Worm (Caenorhabditis elegans) whole organism, late embryonic: ENCODE results near the gene pitr-1.

Source experiments
- C08G9.2 ChIP-seq: sonication (generic microtip); optimal IDR thresholded peaks from 2 replicates; lab custom pipeline; 2016; ENCODE audit warnings: mild to moderate bottlenecking, missing genetic modification characterization, moderate library complexity, missing compliant biosample characterization
- C38D4.7 ChIP-seq: fragments of 200-800 bp; sonication (Bioruptor generic); optimal IDR thresholded peaks from 2 replicates; lab custom pipeline; 2018; ENCODE audit warnings: mild to moderate bottlenecking, missing genetic modification characterization, moderate library complexity, missing compliant biosample characterization
- F13H6.1 ChIP-seq: sonication (generic microtip); optimal IDR thresholded peaks from 2 replicates; lab custom pipeline; 2016; ENCODE audit warnings: missing genetic modification characterization, missing compliant biosample characterization
- K02D7.2 ChIP-seq: sonication (generic microtip); optimal IDR thresholded peaks from 2 replicates; lab custom pipeline; 2017; ENCODE audit warnings: mild to moderate bottlenecking, missing genetic modification characterization, missing compliant biosample characterization
- K09A11.1 ChIP-seq: sonication (generic microtip); optimal IDR thresholded peaks from 2 replicates; lab custom pipeline; 2017; ENCODE audit warnings: antibody characterized with exemption, mild to moderate bottlenecking, missing genetic modification characterization, missing compliant biosample characterization; ENCODE audit not compliant: insufficient read depth
- T23F11.4 ChIP-seq: fragments of 200-800 bp; sonication (Bioruptor generic); optimal IDR thresholded peaks from 2 replicates; lab custom pipeline; 2018; ENCODE audit warnings: mild to moderate bottlenecking, missing genetic modification characterization, missing compliant biosample characterization
- ahr-1 ChIP-seq: sonication (generic microtip); optimal IDR thresholded peaks from 2 replicates; lab custom pipeline; 2016; ENCODE audit warnings: missing genetic modification characterization, missing compliant biosample characterization
- ceh-14 ChIP-seq: sonication (generic microtip); optimal IDR thresholded peaks from 2 replicates; lab custom pipeline; 2016; ENCODE audit warnings: missing genotype, missing genetic modification characterization, missing compliant biosample characterization
- ceh-18 ChIP-seq: sonication (generic microtip); optimal IDR thresholded peaks from 2 replicates; lab custom pipeline; 2016; ENCODE audit warnings: missing genetic modification characterization, missing compliant biosample characterization
- ceh-22 ChIP-seq: sonication (generic microtip); optimal IDR thresholded peaks from 2 replicates; lab custom pipeline; 2017; ENCODE audit warnings: missing biosample characterization, missing genetic modification characterization
- ceh-30 ChIP-seq: fragments of 150-350 bp; optimal IDR thresholded peaks from 2 replicates; lab custom pipeline; 2014; ENCODE audit warnings: missing biosample characterization, missing genetic modification characterization
- ceh-31 ChIP-seq: sonication (generic microtip); optimal IDR thresholded peaks from 2 replicates; lab custom pipeline; 2016; ENCODE audit warnings: missing genetic modification characterization, missing compliant biosample characterization
- ceh-48 ChIP-seq: sonication (generic microtip); optimal IDR thresholded peaks from 2 replicates; lab custom pipeline; 2016; ENCODE audit warnings: missing genetic modification characterization, inconsistent platforms, missing compliant biosample characterization
- ceh-9 ChIP-seq: sonication (generic microtip); optimal IDR thresholded peaks from 2 replicates; lab custom pipeline; 2016; ENCODE audit warnings: mild to moderate bottlenecking, missing genetic modification characterization, inconsistent platforms, missing compliant biosample characterization
- dmd-4 ChIP-seq: sonication (generic microtip); optimal IDR thresholded peaks from 2 replicates; lab custom pipeline; 2016; ENCODE audit warnings: borderline replicate concordance, missing genetic modification characterization, missing compliant biosample characterization
- dve-1 ChIP-seq: sonication (generic microtip); optimal IDR thresholded peaks from 2 replicates; lab custom pipeline; 2017; ENCODE audit warnings: antibody characterized with exemption, mild to moderate bottlenecking, missing genetic modification characterization, missing compliant biosample characterization
- eyg-1 ChIP-seq: sonication (generic microtip); optimal IDR thresholded peaks from 2 replicates; lab custom pipeline; 2016; ENCODE audit warnings: missing genotype, missing genetic modification characterization, missing compliant biosample characterization
- fax-1 ChIP-seq: sonication (generic microtip); optimal IDR thresholded peaks from 2 replicates; lab custom pipeline; 2016; ENCODE audit warnings: missing genotype, missing genetic modification characterization, missing compliant biosample characterization
- hlh-15 ChIP-seq: sonication (generic microtip); optimal IDR thresholded peaks from 2 replicates; lab custom pipeline; 2016; ENCODE audit warnings: missing genetic modification characterization, missing compliant biosample characterization
- hlh-8 ChIP-seq: sonication (generic microtip); optimal IDR thresholded peaks from 2 replicates; lab custom pipeline; 2016; ENCODE audit warnings: missing genotype, missing genetic modification characterization, missing compliant biosample characterization
- lin-11 ChIP-seq: fragments of 200-800 bp; sonication (Bioruptor generic); optimal IDR thresholded peaks from 2 replicates; lab custom pipeline; 2018; ENCODE audit warnings: mild to moderate bottlenecking, missing genetic modification characterization, missing compliant biosample characterization
- mec-3 ChIP-seq: sonication (generic microtip); optimal IDR thresholded peaks from 2 replicates; lab custom pipeline; 2016; ENCODE audit warnings: borderline replicate concordance, missing genetic modification characterization, missing compliant biosample characterization
- nfya-1 ChIP-seq: sonication (generic microtip); optimal IDR thresholded peaks from 2 replicates; lab custom pipeline; 2017; ENCODE audit warnings: missing genetic modification characterization, mild to moderate bottlenecking, missing compliant biosample characterization, antibody characterized with exemption, moderate library complexity
- nhr-11 ChIP-seq: fragments of 150-350 bp; optimal IDR thresholded peaks from 2 replicates; lab custom pipeline; 2014; ENCODE audit warnings: missing biosample characterization, missing genetic modification characterization
- npax-4 ChIP-seq: sonication (generic microtip); optimal IDR thresholded peaks from 2 replicates; lab custom pipeline; 2016; ENCODE audit warnings: missing genetic modification characterization, missing compliant biosample characterization
- pag-3 ChIP-seq: sonication (generic microtip); optimal IDR thresholded peaks from 2 replicates; lab custom pipeline; 2016; ENCODE audit warnings: missing compliant biosample characterization, missing genetic modification characterization, borderline replicate concordance
- pax-1 ChIP-seq: fragments of 150-350 bp; optimal IDR thresholded peaks from 2 replicates; lab custom pipeline; 2014; ENCODE audit warnings: missing biosample characterization, missing genetic modification characterization
- pha-2 ChIP-seq: sonication (generic microtip); optimal IDR thresholded peaks from 2 replicates; lab custom pipeline; 2017; ENCODE audit warnings: mild to moderate bottlenecking, missing genetic modification characterization, missing compliant biosample characterization
- sdc-2 ChIP-seq: sonication (generic microtip); optimal IDR thresholded peaks from 2 replicates; lab custom pipeline; 2016; ENCODE audit warnings: missing genotype, missing genetic modification characterization, missing compliant biosample characterization
- sox-4 ChIP-seq: sonication (generic microtip); optimal IDR thresholded peaks from 2 replicates; lab custom pipeline; 2017; ENCODE audit warnings: mild to moderate bottlenecking, missing genetic modification characterization, inconsistent platforms, missing compliant biosample characterization
- syd-9 ChIP-seq: sonication (generic microtip); optimal IDR thresholded peaks from 2 replicates; lab custom pipeline; 2016; ENCODE audit warnings: mild to moderate bottlenecking, missing genetic modification characterization, moderate library complexity, missing compliant biosample characterization
- tbx-7 ChIP-seq: sonication (generic microtip); optimal IDR thresholded peaks from 2 replicates; lab custom pipeline; 2016; ENCODE audit warnings: missing genotype, missing genetic modification characterization, missing compliant biosample characterization
- unc-3 ChIP-seq, 2 experiments: fragments of 200-800 bp in 1 of 2; sonication (Bioruptor generic) in 1 of 2; sonication (generic microtip) in 1 of 2; conservative IDR thresholded peaks in 1 of 2; optimal IDR thresholded peaks in 1 of 2; 2 replicates each; pipeline versions ENCODE4 v1.3.6 to Lab custom; 2016 to 2022; ENCODE audit warnings: missing compliant biosample characterization in 2 of 2, missing genetic modification characterization in 2 of 2, missing genetic modification reagents in 1 of 2
- unc-42 ChIP-seq: sonication (generic microtip); optimal IDR thresholded peaks from 2 replicates; lab custom pipeline; 2016; ENCODE audit warnings: missing genotype, missing genetic modification characterization, missing compliant biosample characterization
- unc-55 ChIP-seq: sonication (generic microtip); optimal IDR thresholded peaks from 2 replicates; lab custom pipeline; 2017; ENCODE audit warnings: missing biosample characterization, missing genetic modification reagents, missing genetic modification characterization
- unc-86 ChIP-seq: sonication (generic microtip); optimal IDR thresholded peaks from 2 replicates; lab custom pipeline; 2016; ENCODE audit warnings: missing genetic modification characterization, missing compliant biosample characterization

Gene pitr-1

DNA sequence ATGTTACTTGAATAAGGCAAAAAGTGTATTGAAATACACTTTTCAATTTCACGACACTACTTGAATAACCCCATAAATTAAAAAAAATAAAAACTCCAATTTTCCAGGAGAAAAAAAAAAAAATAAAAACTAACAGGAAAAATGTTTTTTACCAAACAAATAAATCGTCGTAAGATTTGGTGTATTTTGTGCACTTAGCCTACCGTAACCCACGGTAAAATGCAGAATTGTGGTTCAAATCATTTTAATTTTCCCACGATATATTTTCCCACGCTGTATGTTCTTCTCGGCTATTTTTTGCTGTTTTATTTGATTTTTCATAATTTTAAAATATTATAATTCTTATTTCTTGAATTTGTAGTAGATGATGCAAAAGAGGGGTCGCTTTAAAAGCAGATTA, 4.2 kb upstream of the pitr-1 start:
- TF ChIP-seq pax-1 (tag; lab: Kevin White, UChicago): no peak
- TF ChIP-seq K09A11.1 (tag; lab: Kevin White, UChicago): no peak
- TF ChIP-seq dmd-4 (tag; lab: Kevin White, UChicago): no peak
- no peak for TF ChIP-seq hlh-8 (tag; lab: Kevin White, UChicago)
- TF ChIP-seq F13H6.1 (tag; lab: Kevin White, UChicago): no peak
- no peak for TF ChIP-seq lin-11 (tag; lab: Kevin White, UChicago)
- TF ChIP-seq unc-86 (tag; lab: Kevin White, UChicago): no peak
- no peak for TF ChIP-seq sdc-2 (tag; lab: Kevin White, UChicago)
- no peak for TF ChIP-seq nhr-11 (tag; lab: Kevin White, UChicago)
- TF ChIP-seq C08G9.2 (tag; lab: Kevin White, UChicago): no peak
- no peak for TF ChIP-seq K02D7.2
- no peak for TF ChIP-seq ceh-14 (tag; lab: Kevin White, UChicago)
- no peak for TF ChIP-seq hlh-15
- TF ChIP-seq eyg-1 (tag; lab: Kevin White, UChicago): no peak
- no peak for TF ChIP-seq ceh-9 (tag; lab: Kevin White, UChicago)
- TF ChIP-seq unc-55 (GFP tag; lab: Kevin White, UChicago): no peak
- TF ChIP-seq syd-9 (tag; lab: Kevin White, UChicago): no peak

DNA sequence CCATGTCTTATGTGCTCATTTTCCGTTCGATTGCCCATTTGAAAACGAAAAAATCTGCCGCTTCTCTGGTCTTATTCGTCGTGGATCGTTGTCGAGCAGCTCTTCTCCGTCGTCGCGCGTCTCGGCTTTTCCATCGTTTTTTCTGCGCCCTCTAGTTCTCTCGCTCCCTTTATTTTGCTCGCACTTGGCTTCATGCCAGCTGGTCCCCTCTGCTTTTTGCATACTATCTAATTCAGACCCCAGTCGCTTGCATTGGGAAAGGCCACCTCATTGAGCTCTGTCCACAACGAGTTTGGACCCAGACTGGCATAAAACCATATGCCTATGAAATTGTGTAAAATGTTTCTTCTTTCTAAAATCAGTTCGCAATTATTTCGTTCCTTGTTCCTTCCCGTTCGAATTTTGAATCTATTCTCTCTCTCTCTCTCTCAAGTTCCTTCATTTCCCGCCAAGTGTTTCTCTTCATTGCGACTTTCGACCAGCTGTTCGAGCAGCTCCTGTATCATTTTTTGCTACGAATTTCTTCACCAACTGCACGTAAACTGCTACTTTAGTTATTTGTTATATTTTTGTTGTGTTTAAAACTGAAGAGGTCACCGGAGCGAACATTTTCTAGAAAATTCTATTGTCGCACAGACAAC, 3.6 kb upstream of the pitr-1 start:
- no peak for TF ChIP-seq T23F11.4 (GFP tag; lab: Kevin White, UChicago)
- peak; percentile 73 for TF ChIP-seq ceh-18 (tag; lab: Kevin White, UChicago)
- TF ChIP-seq sox-4 (tag; lab: Kevin White, UChicago): no peak
- TF ChIP-seq ceh-14 (tag; lab: Kevin White, UChicago): peak; percentile 13
- no peak for TF ChIP-seq F13H6.1 (tag; lab: Kevin White, UChicago)
- peak; percentile 16 for TF ChIP-seq ceh-31
- peak; percentile 27 for TF ChIP-seq unc-42 (tag; lab: Kevin White, UChicago)

DNA sequence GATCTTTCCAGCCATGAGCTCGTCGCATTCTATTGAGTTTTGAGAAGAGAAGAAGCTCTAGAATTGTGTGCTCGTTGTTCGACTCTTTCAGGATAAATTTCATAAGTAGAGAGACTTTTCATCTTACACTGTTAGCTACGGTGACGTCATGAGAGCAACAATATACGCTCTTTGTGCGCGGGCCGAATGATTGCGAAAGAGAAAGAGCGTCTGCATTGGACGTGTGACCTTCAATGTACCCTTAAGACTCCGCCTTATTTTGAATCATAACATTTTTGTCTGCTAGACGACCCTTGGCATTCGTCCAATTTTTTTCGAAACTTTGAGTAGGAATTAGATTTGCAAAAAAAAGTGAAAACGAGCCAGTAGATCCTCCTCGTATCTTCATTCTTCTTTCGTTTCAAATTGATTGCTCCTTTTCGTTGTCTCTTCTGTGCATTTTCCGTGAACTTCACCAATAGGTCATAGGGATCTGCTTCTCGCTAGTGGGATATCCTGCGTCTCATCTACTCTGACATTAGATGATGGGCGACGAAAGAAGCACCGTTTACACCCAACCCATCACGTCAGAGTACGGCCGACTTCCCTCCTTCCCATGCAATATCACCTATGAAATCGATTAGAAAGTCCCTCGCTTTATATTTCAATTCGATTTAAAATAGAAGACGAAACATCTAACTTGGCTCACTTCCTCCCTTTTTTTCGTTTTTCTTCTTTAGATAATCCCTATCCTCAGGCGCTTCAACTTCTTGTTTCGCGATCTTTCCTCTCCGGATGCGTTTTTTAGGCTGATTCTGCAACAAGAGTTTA, 2.1 kb upstream of the pitr-1 start:
- TF ChIP-seq mec-3 (tag; lab: Kevin White, UChicago) (no peak), unc-42 (tag; lab: Kevin White, UChicago) (peak; percentile 50), ceh-18 (tag; lab: Kevin White, UChicago) (peak; percentile 2)

DNA sequence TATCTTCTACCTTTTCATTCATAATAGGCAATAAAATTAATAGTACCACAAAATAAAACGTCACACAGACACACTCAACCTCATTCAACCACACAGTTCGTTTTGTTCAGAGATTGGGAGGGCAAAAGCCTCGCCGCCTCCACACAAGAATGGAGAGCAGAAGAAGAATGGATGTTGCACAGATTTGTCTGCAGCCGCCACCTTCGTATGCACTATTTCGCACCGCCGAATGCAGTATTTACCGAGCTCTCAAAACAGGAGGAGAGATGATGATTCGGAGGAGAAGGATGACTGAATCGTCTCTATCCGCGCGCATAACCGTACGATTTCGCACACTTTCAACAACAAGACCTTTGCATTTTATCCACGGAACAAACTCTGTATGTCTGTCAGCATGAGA, 3.6 kb downstream of the pitr-1 start:
- TF ChIP-seq eyg-1 (tag; lab: Kevin White, UChicago) (no peak), ceh-14 (tag; lab: Kevin White, UChicago) (no peak), K02D7.2 (no peak), pag-3 (tag; lab: Kevin White, UChicago) (no peak), T23F11.4 (GFP tag; lab: Kevin White, UChicago) (no peak), nfya-1 (tag; lab: Kevin White, UChicago) (no peak), ceh-30 (no peak), npax-4 (tag; lab: Kevin White, UChicago) (no peak), pha-2 (tag; lab: Kevin White, UChicago) (no peak), ceh-48 (tag; lab: Kevin White, UChicago) (no peak), K09A11.1 (tag; lab: Kevin White, UChicago) (no peak), sox-4 (tag; lab: Kevin White, UChicago) (no peak), ahr-1 (no peak), C38D4.7 (GFP tag; lab: Kevin White, UChicago) (no peak), tbx-7 (tag; lab: Kevin White, UChicago) (no peak), fax-1 (tag; lab: Kevin White, UChicago) (no peak), dve-1 (tag; lab: Kevin White, UChicago) (no peak), ceh-22 (tag; lab: Kevin White, UChicago) (no peak), unc-3 (GFP tag; conservative IDR thresholded peaks at IDR 0.05; lab: Robert Waterston, UW) (no peak), unc-3 (tag; optimal IDR thresholded peaks at IDR 0.05; lab: Kevin White, UChicago) (no peak)
- TF ChIP-seq, all 69 proteins: peak for 0
